Fruit fly (Drosophila melanogaster) whole organism, embryonic: Measurements from ENCODE around the gene E2f1.
A peak's percentile ranks its signal among the peaks of the same experiment; 100 is the strongest.

Experiments
- Abd-B ChIP-seq: fragments of 200-800 bp; sonication (Bioruptor generic); optimal IDR thresholded peaks from 2 replicates; lab custom pipeline; 2018; ENCODE audit warnings: missing biosample characterization, mild to moderate bottlenecking, missing genetic modification characterization, moderate library complexity
- BEAF-32 ChIP-seq: fragments of 200-800 bp; sonication (Bioruptor generic); optimal IDR thresholded peaks from 3 replicates; lab custom pipeline; 2017; ENCODE audit warnings: missing biosample characterization, missing genetic modification characterization, mild to moderate bottlenecking, moderate library complexity, missing genetic modification reagents
- CG12155 ChIP-seq: fragments of 200-800 bp; sonication (Bioruptor generic); optimal IDR thresholded peaks from 3 replicates; lab custom pipeline; 2016; ENCODE audit warnings: missing biosample characterization, missing genetic modification characterization
- CG12236 ChIP-seq: fragments of 200-800 bp; sonication (Bioruptor generic); optimal IDR thresholded peaks from 2 replicates; lab custom pipeline; 2016; ENCODE audit warnings: missing biosample characterization, missing genetic modification characterization
- CG12659 ChIP-seq: fragments of 200-800 bp; sonication (Bioruptor generic); optimal IDR thresholded peaks from 3 replicates; lab custom pipeline; 2017; ENCODE audit warnings: mild to moderate bottlenecking, missing biosample characterization, missing genetic modification reagents, missing genetic modification characterization
- CG12744 ChIP-seq: fragments of 200-800 bp; sonication (Bioruptor generic); optimal IDR thresholded peaks from 2 replicates; lab custom pipeline; 2016; ENCODE audit warnings: missing biosample characterization, missing genetic modification characterization
- CG13296 ChIP-seq: fragments of 200-800 bp; sonication (Bioruptor generic); optimal IDR thresholded peaks from 3 replicates; lab custom pipeline; 2018; ENCODE audit warnings: missing biosample characterization, mild to moderate bottlenecking, missing genetic modification characterization
- CG14050 ChIP-seq: fragments of 200-800 bp; sonication (Bioruptor generic); IDR thresholded peaks from 3 replicates; pipeline ENCODE4 v1.3.6; 2022; ENCODE audit warnings: missing biosample characterization, missing genetic modification characterization
- CG1602 ChIP-seq: fragments of 200-800 bp; sonication (Bioruptor generic); optimal IDR thresholded peaks from 3 replicates; lab custom pipeline; 2016; ENCODE audit warnings: missing biosample characterization, missing genetic modification characterization
- CG17186 ChIP-seq: fragments of 200-800 bp; sonication (Bioruptor generic); optimal IDR thresholded peaks from 3 replicates; lab custom pipeline; 2017; ENCODE audit warnings: missing biosample characterization, missing genetic modification reagents, missing genetic modification characterization
- CG17359 ChIP-seq: fragments of 200-800 bp; sonication (Bioruptor generic); optimal IDR thresholded peaks from 3 replicates; lab custom pipeline; 2018; ENCODE audit warnings: missing biosample characterization, mild to moderate bottlenecking, missing genetic modification characterization, moderate library complexity
- CG1832 ChIP-seq: fragments of 200-800 bp; sonication (Bioruptor generic); optimal IDR thresholded peaks from 2 replicates; lab custom pipeline; 2017; ENCODE audit warnings: missing biosample characterization, mild to moderate bottlenecking, missing genetic modification characterization, inconsistent platforms
- CG3407 ChIP-seq: fragments of 200-800 bp; sonication (Bioruptor generic); optimal IDR thresholded peaks from 2 replicates; lab custom pipeline; 2018; ENCODE audit warnings: missing biosample characterization, mild to moderate bottlenecking, missing genetic modification characterization
- CG34224 ChIP-seq: fragments of 200-800 bp; sonication (Bioruptor generic); IDR thresholded peaks from 3 replicates; pipeline ENCODE4 v1.3.6; 2022; ENCODE audit warnings: missing biosample characterization, missing genetic modification characterization; ENCODE audit not compliant: partially characterized antibody
- CG4282 ChIP-seq: fragments of 200-800 bp; sonication (Bioruptor generic); optimal IDR thresholded peaks from 2 replicates; lab custom pipeline; 2016; ENCODE audit warnings: missing biosample characterization, missing genetic modification characterization
- CG4328 ChIP-seq: fragments of 200-800 bp; sonication (Bioruptor generic); optimal IDR thresholded peaks from 3 replicates; lab custom pipeline; 2017; ENCODE audit warnings: missing biosample characterization, missing genetic modification reagents, missing genetic modification characterization
- CG7372 ChIP-seq: fragments of 200-800 bp; sonication (Bioruptor generic); IDR thresholded peaks from 2 replicates; pipeline ENCODE4 v1.3.6; 2022; ENCODE audit warnings: missing biosample characterization, missing genetic modification characterization
- CG7963 ChIP-seq: fragments of 200-800 bp; sonication (Bioruptor generic); IDR thresholded peaks from 3 replicates; pipeline ENCODE4 v1.3.6; 2022; ENCODE audit warnings: missing biosample characterization, missing genetic modification characterization; ENCODE audit not compliant: partially characterized antibody
- CHES-1-like ChIP-seq: fragments of 200-800 bp; sonication (Bioruptor generic); optimal IDR thresholded peaks from 2 replicates; lab custom pipeline; 2016; ENCODE audit warnings: missing biosample characterization, missing genetic modification characterization
- CTCF ChIP-seq: fragments of 200-800 bp; sonication (Bioruptor generic); optimal IDR thresholded peaks from 2 replicates; lab custom pipeline; 2017; ENCODE audit warnings: missing biosample characterization, mild to moderate bottlenecking, missing genetic modification characterization, moderate library complexity
- Dip3 ChIP-seq: fragments of 200-800 bp; sonication (Bioruptor generic); optimal IDR thresholded peaks from 3 replicates; lab custom pipeline; 2016; ENCODE audit warnings: missing biosample characterization, missing genetic modification characterization
- Ets65A ChIP-seq: fragments of 200-800 bp; sonication (Bioruptor generic); peaks from one replicate; lab custom pipeline; 2016; ENCODE audit warnings: missing biosample characterization, missing genetic modification characterization
- Hey ChIP-seq: fragments of 200-800 bp; sonication (Bioruptor generic); optimal IDR thresholded peaks from 3 replicates; lab custom pipeline; 2018; ENCODE audit warnings: missing biosample characterization, mild to moderate bottlenecking, missing genetic modification characterization
- Lpt ChIP-seq: fragments of >200 bp; optimal IDR thresholded peaks from 2 replicates; lab custom pipeline; 2018; ENCODE audit warnings: missing biosample characterization, missing genetic modification characterization
- Med ChIP-seq: fragments of 200-800 bp; sonication (Bioruptor generic); peaks from one replicate; lab custom pipeline; 2016; ENCODE audit warnings: missing biosample characterization, missing genetic modification characterization, mild to moderate bottlenecking, inconsistent platforms, moderate library complexity
- NFAT ChIP-seq: fragments of 200-800 bp; sonication (Bioruptor generic); IDR thresholded peaks from 2 replicates; pipeline ENCODE4 v1.3.6; 2022; ENCODE audit warnings: missing biosample characterization, missing genetic modification characterization
- PHDP ChIP-seq: fragments of 200-800 bp; sonication (Bioruptor generic); optimal IDR thresholded peaks from 3 replicates; lab custom pipeline; 2018; ENCODE audit warnings: missing biosample characterization, mild to moderate bottlenecking, missing genetic modification characterization, moderate library complexity
- Tbp ChIP-seq: fragments of >200 bp; optimal IDR thresholded peaks from 2 replicates; lab custom pipeline; 2018; ENCODE audit warnings: missing biosample characterization, missing genetic modification characterization
- Trl ChIP-seq, 3 experiments: fragments of >200 bp in 2 of 3; fragments of 200-800 bp in 1 of 3; sonication (Bioruptor generic) in 1 of 3; optimal IDR thresholded peaks; 2 replicates in 1 of 3; 3 replicates in 2 of 3; lab custom pipeline; 2016 to 2017; ENCODE audit warnings: missing biosample characterization in 1 of 3, missing genetic modification characterization in 1 of 3
- bsh ChIP-seq, 2 experiments: fragments of 200-800 bp; sonication (Bioruptor generic); optimal IDR thresholded peaks; 2 replicates each; lab custom pipeline; 2017 to 2018; ENCODE audit warnings: mild to moderate bottlenecking in 2 of 2, missing biosample characterization in 2 of 2, missing genetic modification characterization in 2 of 2, moderate library complexity in 1 of 2
- chinmo ChIP-seq: fragments of 200-800 bp; sonication (Bioruptor generic); IDR thresholded peaks from 4 replicates; pipeline ENCODE4 v1.3.6; 2022; ENCODE audit warnings: missing biosample characterization, missing genetic modification characterization; ENCODE audit not compliant: partially characterized antibody
- crol ChIP-seq: fragments of 200-800 bp; sonication (Bioruptor generic); IDR thresholded peaks from 2 replicates; pipeline ENCODE4 v1.3.6; 2022; ENCODE audit warnings: missing biosample characterization, missing genetic modification characterization
- fd102C ChIP-seq: fragments of 200-800 bp; sonication (Bioruptor generic); optimal IDR thresholded peaks from 2 replicates; lab custom pipeline; 2018; ENCODE audit warnings: missing biosample characterization, mild to moderate bottlenecking, missing genetic modification characterization, moderate library complexity
- gcm ChIP-seq: fragments of 200-800 bp; sonication (Bioruptor generic); optimal IDR thresholded peaks from 2 replicates; lab custom pipeline; 2019; ENCODE audit warnings: missing biosample characterization, mild to moderate bottlenecking, missing genetic modification characterization, moderate library complexity
- grau ChIP-seq: fragments of 200-800 bp; optimal IDR thresholded peaks from 3 replicates; lab custom pipeline; 2019; ENCODE audit warnings: missing biosample characterization, mild to moderate bottlenecking, missing genetic modification characterization, moderate library complexity
- mld ChIP-seq: fragments of 200-800 bp; sonication (Bioruptor generic); IDR thresholded peaks from 3 replicates; pipeline ENCODE4 v1.3.6; 2022; ENCODE audit warnings: missing biosample characterization, missing genetic modification characterization; ENCODE audit not compliant: partially characterized antibody
- pfk ChIP-seq: fragments of 200-800 bp; sonication (Bioruptor generic); optimal IDR thresholded peaks from 2 replicates; lab custom pipeline; 2018; ENCODE audit warnings: missing biosample characterization, mild to moderate bottlenecking, missing genetic modification characterization, moderate library complexity
- pho ChIP-seq: fragments of 200-800 bp; sonication (Bioruptor generic); optimal IDR thresholded peaks from 2 replicates; lab custom pipeline; 2016; ENCODE audit warnings: missing biosample characterization, missing genetic modification characterization
- prd ChIP-seq, 3 experiments: fragments of >200 bp in 2 of 3; fragments of 200-800 bp in 1 of 3; sonication (Bioruptor generic) in 1 of 3; optimal IDR thresholded peaks in 2 of 3; IDR thresholded peaks in 1 of 3; 2 replicates in 2 of 3; 3 replicates in 1 of 3; pipeline versions ENCODE4 v1.3.6 to Lab custom; 2017 to 2022; ENCODE audit warnings: missing biosample characterization in 1 of 3, missing genetic modification characterization in 1 of 3
- pros ChIP-seq: fragments of 200-800 bp; sonication (Bioruptor generic); optimal IDR thresholded peaks from 3 replicates; lab custom pipeline; 2019; ENCODE audit warnings: missing biosample characterization, mild to moderate bottlenecking, missing genetic modification characterization, moderate library complexity
- pum ChIP-seq: fragments of 200-800 bp; sonication (Bioruptor generic); optimal IDR thresholded peaks from 2 replicates; lab custom pipeline; 2016; ENCODE audit warnings: missing biosample characterization, missing genetic modification characterization
- pzg ChIP-seq: fragments of 200-800 bp; sonication (Bioruptor generic); optimal IDR thresholded peaks from 3 replicates; lab custom pipeline; 2018; ENCODE audit warnings: missing biosample characterization, mild to moderate bottlenecking, missing genetic modification characterization, moderate library complexity
- salm ChIP-seq: fragments of 200-800 bp; sonication (Bioruptor generic); optimal IDR thresholded peaks from 2 replicates; lab custom pipeline; 2018; ENCODE audit warnings: missing biosample characterization, mild to moderate bottlenecking, missing genetic modification characterization
- sens ChIP-seq: fragments of 200-800 bp; sonication (Bioruptor generic); peaks from one replicate; lab custom pipeline; 2016; ENCODE audit warnings: missing biosample characterization, missing genetic modification characterization
- slou ChIP-seq: fragments of 200-800 bp; sonication (Bioruptor generic); optimal IDR thresholded peaks from 3 replicates; lab custom pipeline; 2016; ENCODE audit warnings: missing biosample characterization, missing genetic modification characterization
- sr ChIP-seq: fragments of 200-800 bp; sonication (Bioruptor generic); IDR thresholded peaks from 3 replicates; pipeline ENCODE4 v1.3.6; 2022; ENCODE audit warnings: missing biosample characterization, missing genetic modification characterization
- vvl ChIP-seq: fragments of 200-800 bp; sonication (Bioruptor generic); IDR thresholded peaks from 2 replicates; pipeline ENCODE4 v1.3.6; 2022; ENCODE audit warnings: missing biosample characterization, missing genetic modification characterization
- wdn ChIP-seq: fragments of 200-800 bp; sonication (Bioruptor generic); IDR thresholded peaks from 2 replicates; pipeline ENCODE4 v1.3.6; 2022; ENCODE audit warnings: missing biosample characterization, missing genetic modification characterization
- zfh1 ChIP-seq: fragments of 200-800 bp; sonication (Bioruptor generic); IDR thresholded peaks from 3 replicates; pipeline ENCODE4 v1.3.6; 2022; ENCODE audit warnings: missing biosample characterization, missing genetic modification characterization

E2f1 gene

dm6 chr3R:21636867-21637481 is 23.7 kb downstream of the E2f1 start (continued):
- TF ChIP-seq chinmo (GFP tag; lab: Robert Waterston, UW): peak; percentile 91; the same call in 3 of the 4 replicates
- no peak for TF ChIP-seq wdn
- no peak for TF ChIP-seq CG12155
- TF ChIP-seq CG4328 (GFP tag; lab: Kevin White, UChicago): no peak
- TF ChIP-seq prd (optimal IDR thresholded peaks at IDR 0.05; lab: Kevin White, UChicago): no peak
- 0 out of 3 replicates have a peak, but pooled peaks have one; percentile 14 for TF ChIP-seq prd (GFP tag; IDR thresholded peaks at IDR 0.05; lab: Robert Waterston, UW)
- TF ChIP-seq sens (GFP tag; lab: Kevin White, UChicago): peak; percentile 85
- TF ChIP-seq CG12236 (GFP tag; lab: Kevin White, UChicago): no peak
- TF ChIP-seq CHES-1-like (GFP tag; lab: Kevin White, UChicago): no peak
- TF ChIP-seq CG17359: peak; percentile 6
- TF ChIP-seq PHDP (tag; lab: Kevin White, UChicago): peak; percentile 36
- TF ChIP-seq pho (GFP tag; lab: Kevin White, UChicago): no peak
- peak; percentile 5 for TF ChIP-seq grau
- no peak for TF ChIP-seq pum (GFP tag; lab: Kevin White, UChicago)
- 0 out of 2 replicates have a peak, but pooled peaks have one; percentile 31 for TF ChIP-seq vvl (GFP tag; lab: Robert Waterston, UW)
- no peak for TF ChIP-seq CG4282 (GFP tag; lab: Kevin White, UChicago)
- TF ChIP-seq CG3407: no peak
- peak; percentile 57 for TF ChIP-seq pros (GFP tag; lab: Kevin White, UChicago)
- no peak for TF ChIP-seq CG1832 (GFP tag; lab: Kevin White, UChicago)
- TF ChIP-seq CG14050 (GFP tag; lab: Robert Waterston, UW): 0 out of 3 replicates have a peak, but pooled peaks have one; percentile 21
- no peak for TF ChIP-seq Dip3 (GFP tag; lab: Kevin White, UChicago)
- 0 out of 2 replicates have a peak, but pooled peaks have one; percentile 17 for TF ChIP-seq NFAT (GFP tag; lab: Robert Waterston, UW)
- peak; percentile 95 for TF ChIP-seq crol (GFP tag; lab: Robert Waterston, UW)
- peak; percentile 78 for TF ChIP-seq Med (GFP tag; lab: Kevin White, UChicago)
- no peak for TF ChIP-seq pzg (GFP tag; lab: Kevin White, UChicago)
- TF ChIP-seq bsh (GFP tag; optimal IDR thresholded peaks at IDR 0.05; lab: Kevin White, UChicago): peak in 1 of 2 experiments; percentile 7
- TF ChIP-seq CG1602 (GFP tag; lab: Kevin White, UChicago): no peak
- TF ChIP-seq salm (tag; lab: Kevin White, UChicago): peak; percentile 11
- TF ChIP-seq pfk: no peak
- no peak for TF ChIP-seq CG12659
- TF ChIP-seq Trl (optimal IDR thresholded peaks at IDR 0.05; lab: Kevin White, UChicago): peak; percentile 40 to 46
- no peak for TF ChIP-seq Trl (GFP tag; optimal IDR thresholded peaks at IDR 0.05; lab: Kevin White, UChicago)
- peak; percentile 56 for TF ChIP-seq CTCF (GFP tag; lab: Kevin White, UChicago)
- no peak for TF ChIP-seq mld
- peak; percentile 6 for TF ChIP-seq gcm (GFP tag; lab: Kevin White, UChicago)
- peak; percentile 19 for TF ChIP-seq slou (GFP tag; lab: Kevin White, UChicago)
- no peak for TF ChIP-seq CG17186 (GFP tag; lab: Kevin White, UChicago)
- no peak for TF ChIP-seq CG7372
- TF ChIP-seq CG7963 (GFP tag; lab: Robert Waterston, UW): no peak
- no peak for TF ChIP-seq CG12744 (GFP tag; lab: Kevin White, UChicago)
- TF ChIP-seq fd102C (GFP tag; lab: Kevin White, UChicago): no peak
- TF ChIP-seq Tbp: no peak
- peak; percentile 46 for TF ChIP-seq CG13296 (GFP tag; lab: Kevin White, UChicago)
- peak; percentile 44 for TF ChIP-seq Ets65A (GFP tag; lab: Kevin White, UChicago)
- no peak for TF ChIP-seq Lpt (GFP tag; lab: Kevin White, UChicago)
- peak; percentile 20; the same call in 1 of the 3 replicates for TF ChIP-seq sr
- no peak for TF ChIP-seq zfh1 (GFP tag; lab: Robert Waterston, UW)
- no peak for TF ChIP-seq Hey (tag; lab: Kevin White, UChicago)
- no peak for TF ChIP-seq Abd-B (GFP tag; lab: Kevin White, UChicago)
- TF ChIP-seq CG34224 (GFP tag; lab: Robert Waterston, UW): peak; percentile 24; the same call in 1 of the 3 replicates
- TF ChIP-seq BEAF-32 (GFP tag; lab: Kevin White, UChicago): no peak
